Worm (Caenorhabditis elegans): ENCODE results near the gene fbxc-31.

The fbxc-31 gene

DNA sequence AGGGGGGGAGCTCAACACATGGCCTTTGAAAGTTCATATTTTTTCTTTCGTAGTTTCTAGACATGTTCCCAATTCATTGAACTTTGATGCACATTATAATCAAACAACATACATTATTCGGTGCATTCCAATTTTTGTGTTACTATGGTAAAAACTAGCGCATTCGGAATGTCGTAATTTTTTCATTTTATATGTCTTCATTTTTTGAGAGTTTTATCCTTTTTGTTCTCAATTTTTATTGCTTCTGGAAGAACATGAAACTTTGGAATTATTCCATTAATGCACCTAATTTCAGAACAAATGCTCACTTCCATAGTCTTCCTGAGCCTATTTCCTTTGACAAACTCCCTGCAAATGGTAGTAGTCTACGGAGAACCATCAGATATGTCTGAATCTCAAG lies 10.1 kb upstream of the fbxc-31 start, which contains the start of gene T07D3.2:
TSS of gene T07D3.2 (plus strand) at position 301 of the 400 bp plus-strand sequence.
- TF ChIP-seq R02D3.7 (tag; optimal IDR thresholded peaks at IDR 0.05) (no peak), fkh-2 (tag; optimal IDR thresholded peaks at IDR 0.05) (no peak), ceh-9 (tag; optimal IDR thresholded peaks at IDR 0.05) (no peak), mml-1 (tag; optimal IDR thresholded peaks at IDR 0.05) (no peak), nhr-12 (tag; optimal IDR thresholded peaks at IDR 0.05) (no peak), unc-62 (GFP tag; optimal IDR thresholded peaks at IDR 0.05) (no peak), tbx-2 (tag; optimal IDR thresholded peaks at IDR 0.05) (no peak), elt-1 (tag; optimal IDR thresholded peaks at IDR 0.05) (no peak), aly-2 (tag; optimal IDR thresholded peaks at IDR 0.05) (no peak), nhr-23 (tag; optimal IDR thresholded peaks at IDR 0.05) (no peak), ceh-28 (tag; optimal IDR thresholded peaks at IDR 0.05) (no peak), nhr-25 (tag; optimal IDR thresholded peaks at IDR 0.05) (no peak), sea-2 (GFP tag; optimal IDR thresholded peaks at IDR 0.05) (no peak), nhr-11 (tag; optimal IDR thresholded peaks at IDR 0.05) (no peak), jun-1 (tag; optimal IDR thresholded peaks at IDR 0.05) (no peak)

DNA sequence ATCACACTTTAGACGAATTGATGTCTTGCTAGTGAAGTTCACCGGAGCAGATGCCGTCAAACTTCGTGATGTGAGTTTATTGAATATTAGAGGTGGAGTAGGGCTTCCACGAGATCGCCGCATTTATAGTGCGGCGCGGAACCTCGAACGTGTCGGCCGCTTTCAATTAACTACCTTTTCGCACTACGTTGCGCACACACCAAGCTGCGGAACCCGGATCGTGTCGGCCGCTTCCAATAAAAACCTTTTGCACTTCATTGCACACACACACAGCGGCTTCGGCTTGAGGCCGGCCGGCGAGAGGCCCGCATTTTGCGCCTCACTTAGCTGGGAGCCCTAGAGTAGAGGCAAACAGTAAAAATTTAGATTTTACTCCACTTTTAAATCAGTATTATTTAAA lies 6.4 kb upstream of the fbxc-31 start:
- TF ChIP-seq snpc-4 (tag; optimal IDR thresholded peaks at IDR 0.05) (peak; percentile 13), pha-4 (tag; optimal IDR thresholded peaks at IDR 0.05) (no peak)

DNA sequence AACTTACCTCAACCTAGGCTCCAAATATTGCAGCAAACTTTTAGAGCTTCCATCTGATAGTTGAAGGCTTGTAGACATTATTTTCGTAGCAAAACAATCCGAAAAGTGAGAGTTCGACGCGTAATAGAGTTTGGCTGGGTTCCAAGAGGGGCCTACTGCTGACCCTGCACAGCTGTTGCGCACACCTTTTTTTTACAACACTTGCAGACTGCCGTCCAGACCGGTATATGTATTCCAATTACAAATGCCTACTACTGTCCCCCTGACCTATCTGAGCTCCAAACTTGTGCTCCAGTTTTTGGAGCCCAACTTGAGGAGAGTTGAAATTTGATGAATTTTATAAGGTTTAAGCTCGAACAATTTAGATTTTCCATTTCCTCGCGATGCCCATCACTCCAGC lies 2.2 kb upstream of the fbxc-31 start, which contains the start of the genes fbxc-24 and fbxc-27:
TSS of gene fbxc-24 (minus strand) at position 101 of the 400 bp plus-strand sequence.
TSS of gene fbxc-27 (plus strand) at position 216 of the 400 bp plus-strand sequence.
- no peak for TF ChIP-seq aly-2 (tag; optimal IDR thresholded peaks at IDR 0.05)
- no peak for TF ChIP-seq nhr-11 (tag; optimal IDR thresholded peaks at IDR 0.05)
- no peak for TF ChIP-seq lin-15B (tag; optimal IDR thresholded peaks at IDR 0.05)
- no peak for TF ChIP-seq lin-39 (tag; optimal IDR thresholded peaks at IDR 0.05)
- TF ChIP-seq sea-2 (GFP tag; optimal IDR thresholded peaks at IDR 0.05), result no peak

DNA sequence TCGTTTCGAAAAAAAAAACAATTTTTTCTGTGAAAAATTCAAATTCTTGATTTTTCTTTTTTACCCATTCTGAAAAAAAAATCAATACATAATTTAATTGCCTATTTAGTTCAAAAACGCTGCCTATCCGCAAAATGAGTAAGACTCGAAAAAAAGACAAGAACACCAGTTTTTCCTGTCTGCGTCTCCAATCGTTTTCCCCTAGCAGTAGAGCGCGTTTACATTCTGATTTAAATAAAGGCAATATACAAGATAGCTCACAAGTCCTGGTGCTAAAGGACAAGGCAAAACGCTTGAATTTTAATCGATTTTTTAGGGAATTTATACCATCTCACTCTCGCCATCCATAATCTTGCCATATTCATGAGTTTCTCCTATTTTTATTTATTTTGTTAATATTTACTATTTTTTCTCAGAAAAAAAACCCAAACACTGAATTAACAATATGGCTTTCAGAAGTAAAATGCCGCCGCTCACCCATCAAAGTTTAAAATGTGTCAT lies 1.5 kb downstream of the fbxc-31 start, which contains the start of gene fbxc-33:
TSS of gene fbxc-33 (plus strand) at position 451 of the 501 bp plus-strand sequence.
- no peak for TF ChIP-seq lsy-12 (tag; optimal IDR thresholded peaks at IDR 0.05)
- no peak for TF ChIP-seq jun-1 (tag; optimal IDR thresholded peaks at IDR 0.05)
- no peak for TF ChIP-seq nhr-11 (tag; optimal IDR thresholded peaks at IDR 0.05)
- no peak for TF ChIP-seq nhr-67 (tag; optimal IDR thresholded peaks at IDR 0.05)
- no peak for TF ChIP-seq nhr-28 (tag; optimal IDR thresholded peaks at IDR 0.05)
- no peak for TF ChIP-seq zag-1 (tag; optimal IDR thresholded peaks at IDR 0.05)
- TF ChIP-seq snpc-4 (tag; optimal IDR thresholded peaks at IDR 0.05), result peak; percentile 36
- no peak for TF ChIP-seq tbx-2 (tag; optimal IDR thresholded peaks at IDR 0.05)
- no peak for TF ChIP-seq nhr-237 (tag; optimal IDR thresholded peaks at IDR 0.05)
- TF ChIP-seq nhr-12 (tag; optimal IDR thresholded peaks at IDR 0.05), result no peak
- TF ChIP-seq lin-15B (tag; optimal IDR thresholded peaks at IDR 0.05), result peak; percentile 65
- TF ChIP-seq pqm-1 (tag; optimal IDR thresholded peaks at IDR 0.05), result no peak
- TF ChIP-seq nhr-43 (tag; optimal IDR thresholded peaks at IDR 0.05; ENCODE audit: poor library complexity, severe bottlenecking), result no peak
- TF ChIP-seq fkh-2 (tag; optimal IDR thresholded peaks at IDR 0.05), result no peak
- TF ChIP-seq nfya-1 (tag; optimal IDR thresholded peaks at IDR 0.05; ENCODE audit: insufficient read depth), result no peak
- no peak for TF ChIP-seq ceh-16 (tag; optimal IDR thresholded peaks at IDR 0.05)
- TF ChIP-seq elt-2 (tag; optimal IDR thresholded peaks at IDR 0.05), result peak; percentile 41

DNA sequence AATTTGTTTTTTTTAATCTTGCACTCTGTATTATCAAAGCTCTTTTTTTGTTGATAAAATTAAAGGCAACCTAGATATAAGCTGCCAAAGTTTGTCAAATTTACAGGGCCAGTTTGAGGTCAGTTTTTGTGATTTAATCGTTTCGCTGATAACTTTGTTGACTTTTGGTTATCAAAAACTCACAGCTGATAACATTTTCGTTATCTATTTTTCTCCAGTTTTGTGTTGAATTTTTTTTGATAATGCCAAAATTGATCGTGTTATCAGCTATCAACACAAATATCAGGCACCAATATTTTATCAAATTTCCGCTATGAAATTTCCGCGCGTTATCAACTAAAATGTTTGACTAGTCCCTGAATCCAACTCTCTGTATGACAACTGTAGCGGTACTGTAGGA lies 3.4 kb downstream of the fbxc-31 start:
- TF ChIP-seq jun-1 (tag; optimal IDR thresholded peaks at IDR 0.05) (peak; percentile 98), egl-27 (tag; optimal IDR thresholded peaks at IDR 0.05) (peak; percentile 73), elt-1 (tag; optimal IDR thresholded peaks at IDR 0.05) (no peak), nhr-43 (tag; optimal IDR thresholded peaks at IDR 0.05; ENCODE audit: poor library complexity, severe bottlenecking) (no peak), fos-1 (tag; optimal IDR thresholded peaks at IDR 0.05) (peak; percentile 49), pqm-1 (tag; optimal IDR thresholded peaks at IDR 0.05) (peak; percentile 99), pha-4 (tag; optimal IDR thresholded peaks at IDR 0.05) (peak; percentile 95), elt-2 (tag; optimal IDR thresholded peaks at IDR 0.05) (peak; percentile 100)

DNA sequence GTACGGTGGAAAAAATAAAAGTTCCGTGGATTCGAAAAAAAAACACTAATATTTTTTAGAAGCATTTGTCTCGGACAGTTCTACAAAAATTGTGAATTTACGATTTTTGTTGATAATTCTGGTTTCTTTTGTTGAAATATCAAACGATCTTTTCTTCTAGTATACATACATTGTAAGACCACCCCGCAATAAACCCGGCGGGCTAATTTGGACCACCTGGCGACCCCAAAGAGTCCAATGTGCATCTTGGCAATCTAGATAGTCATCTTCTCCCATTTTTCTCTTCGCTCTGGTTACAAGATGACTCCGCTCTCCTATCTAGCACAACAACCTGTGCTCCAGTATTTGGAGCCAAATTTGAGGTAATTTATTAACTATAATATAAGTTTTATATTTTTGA lies 4.0 kb downstream of the fbxc-31 start, which contains the start of gene fbxc-29:
TSS of gene fbxc-29 (plus strand) at position 301 of the 400 bp plus-strand sequence.
- TF ChIP-seq nhr-237 (tag; optimal IDR thresholded peaks at IDR 0.05) (no peak), mdl-1 (tag; optimal IDR thresholded peaks at IDR 0.05) (no peak), nhr-77 (tag; optimal IDR thresholded peaks at IDR 0.05) (no peak), fos-1 (tag; optimal IDR thresholded peaks at IDR 0.05) (no peak), ZK546.5 (tag; optimal IDR thresholded peaks at IDR 0.05) (no peak), egl-5 (tag; optimal IDR thresholded peaks at IDR 0.05) (no peak), unc-62 (GFP tag; optimal IDR thresholded peaks at IDR 0.05) (no peak), ama-1 (optimal IDR thresholded peaks at IDR 0.05) (no peak), fkh-10 (GFP tag; optimal IDR thresholded peaks at IDR 0.05) (no peak), eor-1 (tag; optimal IDR thresholded peaks at IDR 0.05) (no peak), lin-15B (tag; optimal IDR thresholded peaks at IDR 0.05) (no peak), nhr-25 (tag; optimal IDR thresholded peaks at IDR 0.05) (no peak)
